Worm (Caenorhabditis elegans) whole organism, young adult: Measurements from ENCODE around the gene T19B10.12.

ENCODE experiments used
- Y67H2A.10 ChIP-seq: fragments of 200-800 bp; sonication (Bioruptor generic); conservative IDR thresholded peaks from 2 replicates; pipeline ENCODE4 v1.3.6; 2022; ENCODE audit warnings: missing genetic modification reagents, missing genetic modification characterization, missing compliant biosample characterization
- akir-1 ChIP-seq: fragments of 200-800 bp; sonication (Bioruptor generic); optimal IDR thresholded peaks from 2 replicates; lab custom pipeline; 2018; ENCODE audit warnings: mild to moderate bottlenecking, missing genetic modification characterization, moderate library complexity, missing compliant biosample characterization
- ama-1 ChIP-seq, 3 experiments: fragments of 150-350 bp in 1 of 3; sonication (generic microtip) in 2 of 3; optimal IDR thresholded peaks; 2 replicates each; lab custom pipeline; 2014 to 2018; ENCODE audit warnings: missing biosample characterization in 2 of 3, missing genetic modification characterization in 2 of 3, missing genetic modification reagents in 2 of 3
- ceh-40 ChIP-seq: fragments of 200-800 bp; sonication (Bioruptor generic); IDR thresholded peaks from 2 replicates; pipeline ENCODE4 v1.3.6; 2022; ENCODE audit warnings: missing genetic modification characterization, missing compliant biosample characterization
- ceh-79 ChIP-seq: sonication (generic microtip); optimal IDR thresholded peaks from 2 replicates; lab custom pipeline; 2017; ENCODE audit warnings: mild to moderate bottlenecking, missing genetic modification characterization, missing compliant biosample characterization
- madf-8 ChIP-seq: fragments of 200-800 bp; sonication (Bioruptor generic); conservative IDR thresholded peaks from 2 replicates; pipeline ENCODE4 v1.3.6; 2022; ENCODE audit warnings: missing genetic modification reagents, missing genetic modification characterization, missing compliant biosample characterization
- nfya-2 ChIP-seq: fragments of 200-800 bp; sonication (Bioruptor generic); IDR thresholded peaks from 2 replicates; pipeline ENCODE4 v1.3.6; 2022; ENCODE audit warnings: missing genetic modification reagents, missing genetic modification characterization, missing compliant biosample characterization
- pha-4 ChIP-seq: fragments of 150-350 bp; sonication (generic microtip); optimal IDR thresholded peaks from 2 replicates; lab custom pipeline; 2014; ENCODE audit warnings: missing biosample characterization, missing genetic modification reagents, missing genetic modification characterization
- unc-62 ChIP-seq: fragments of 150-350 bp; optimal IDR thresholded peaks from 2 replicates; lab custom pipeline; 2014; ENCODE audit warnings: missing biosample characterization, missing genetic modification reagents, missing genetic modification characterization

DNA sequence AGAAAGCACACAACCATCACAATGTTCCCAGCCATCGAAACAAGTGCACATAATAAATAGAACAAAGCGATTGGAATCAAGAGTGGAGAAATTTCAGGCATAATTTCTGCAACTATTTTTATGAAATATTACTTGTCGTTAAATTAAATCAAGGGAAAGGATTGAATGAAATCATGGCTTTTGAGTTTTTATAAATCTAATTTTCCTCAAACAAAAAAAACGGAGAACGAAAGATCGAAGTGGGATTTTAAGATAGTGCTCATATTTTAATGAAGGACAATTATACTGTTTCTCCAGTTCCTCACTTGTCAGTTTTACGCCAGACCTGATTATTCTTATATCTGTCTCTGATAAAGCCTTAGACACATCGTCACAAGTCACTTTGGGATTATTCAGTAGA, 1.6 kb downstream of the T19B10.12 start, which contains the start of gene srsx-33:
- no peak for TF ChIP-seq ceh-79
- no peak for TF ChIP-seq ama-1 (optimal IDR thresholded peaks at IDR 0.05; lab: Kevin White, UChicago)
- no peak for TF ChIP-seq ama-1 (GFP tag; optimal IDR thresholded peaks at IDR 0.05; lab: Kevin White, UChicago)
- no peak for TF ChIP-seq Y67H2A.10 (GFP tag; lab: Robert Waterston, UW)
- TF ChIP-seq unc-62 (GFP tag; lab: Kevin White, UChicago) = no peak
- TF ChIP-seq pha-4 (tag; lab: Kevin White, UChicago) = no peak
- no peak for TF ChIP-seq madf-8 (GFP tag; lab: Robert Waterston, UW)
- TF ChIP-seq nfya-2 = no peak
- no peak for TF ChIP-seq akir-1 (GFP tag; lab: Kevin White, UChicago)
- no peak for TF ChIP-seq ceh-40
